Fruit fly (Drosophila melanogaster): ENCODE results near the gene CG13795.
A peak's percentile ranks its signal among the peaks of the same experiment; 100 is the strongest.

The CG13795 gene

dm6 chr2L:7701417-7701816 is 24.7 kb downstream of the CG13795 start, which contains the start of gene Tep2:
Tep2 (minus strand) TSS chr2L:7701601.
- TF ChIP-seq CG32264 (GFP tag; optimal IDR thresholded peaks at IDR 0.05) (no peak), pan (optimal IDR thresholded peaks at IDR 0.05) (no peak), jim (GFP tag; optimal IDR thresholded peaks at IDR 0.05) (no peak), Abd-B (GFP tag; optimal IDR thresholded peaks at IDR 0.05) (no peak), dmrt93B (GFP tag; optimal IDR thresholded peaks at IDR 0.05) (no peak), sv (GFP tag; optimal IDR thresholded peaks at IDR 0.05) (no peak), CrebA (GFP tag; optimal IDR thresholded peaks at IDR 0.05; ENCODE audit: borderline replicate concordance) (no peak), Hr78 (GFP tag; optimal IDR thresholded peaks at IDR 0.05) (no peak), br (GFP tag; optimal IDR thresholded peaks at IDR 0.05) (no peak), HLH106 (tag; optimal IDR thresholded peaks at IDR 0.05) (no peak), foxo (GFP tag; optimal IDR thresholded peaks at IDR 0.05) (no peak), dsf (GFP tag; optimal IDR thresholded peaks at IDR 0.05; ENCODE audit: borderline replicate concordance) (no peak), psq (GFP tag; optimal IDR thresholded peaks at IDR 0.05) (no peak), Dfd (GFP tag; optimal IDR thresholded peaks at IDR 0.05) (no peak), ey (GFP tag; optimal IDR thresholded peaks at IDR 0.05) (no peak), h (GFP tag; optimal IDR thresholded peaks at IDR 0.05) (peak; percentile 26), N (GFP tag; optimal IDR thresholded peaks at IDR 0.05) (no peak), Hr83 (GFP tag; optimal IDR thresholded peaks at IDR 0.05; ENCODE audit: poor library complexity, severe bottlenecking) (peak; percentile 2), sage (GFP tag; optimal IDR thresholded peaks at IDR 0.05) (no peak), Sp1 (GFP tag; optimal IDR thresholded peaks at IDR 0.05) (no peak), OdsH (GFP tag; optimal IDR thresholded peaks at IDR 0.05) (no peak), GATAd (GFP tag; optimal IDR thresholded peaks at IDR 0.05) (no peak), Jra (GFP tag; optimal IDR thresholded peaks at IDR 0.05) (peak; percentile 58), CG9705 (GFP tag; optimal IDR thresholded peaks at IDR 0.05) (no peak), Hnf4 (GFP tag; optimal IDR thresholded peaks at IDR 0.05) (no peak), usp (GFP tag; optimal IDR thresholded peaks at IDR 0.05) (no peak), fru (GFP tag; optimal IDR thresholded peaks at IDR 0.05) (peak; percentile 43), lola (GFP tag; optimal IDR thresholded peaks at IDR 0.05) (no peak), woc (GFP tag; optimal IDR thresholded peaks at IDR 0.05) (no peak), brk (GFP tag; optimal IDR thresholded peaks at IDR 0.05) (no peak), rgr (GFP tag; optimal IDR thresholded peaks at IDR 0.05) (peak; percentile 36), Dif (GFP tag; optimal IDR thresholded peaks at IDR 0.05; ENCODE audit: partially characterized antibody) (peak; percentile 71), Vsx2 (GFP tag; optimal IDR thresholded peaks at IDR 0.05; ENCODE audit: partially characterized antibody) (no peak), Mio (GFP tag; optimal IDR thresholded peaks at IDR 0.05) (no peak), dl (GFP tag; optimal IDR thresholded peaks at IDR 0.05; ENCODE audit: insufficient read depth in 1 of 2, partially characterized antibody in 2 of 2) (peak; percentile 47 to 58), tai (GFP tag; optimal IDR thresholded peaks at IDR 0.05) (no peak), Rel (GFP tag; optimal IDR thresholded peaks at IDR 0.05) (no peak), Rel (tag; optimal IDR thresholded peaks at IDR 0.05) (peak; percentile 96), Myc (optimal IDR thresholded peaks at IDR 0.05) (no peak)

- TF ChIP-seq Hr83 (GFP tag; optimal IDR thresholded peaks at IDR 0.05; ENCODE audit: poor library complexity, severe bottlenecking): no peak
These were observed 33.5 kb downstream of the CG13795 start, which contains the start of the genes CG7025 and CG43235 for dm6 chr2L:7692583-7693080. CG7025 (minus strand) TSS chr2L:7692683. CG43235 (plus strand) TSS chr2L:7693030.

- TF ChIP-seq Sp1 (GFP tag; optimal IDR thresholded peaks at IDR 0.05) (no peak), Abd-B (GFP tag; optimal IDR thresholded peaks at IDR 0.05) (no peak), Myc (optimal IDR thresholded peaks at IDR 0.05) (no peak), Hr83 (GFP tag; optimal IDR thresholded peaks at IDR 0.05; ENCODE audit: poor library complexity, severe bottlenecking) (no peak), CrebA (GFP tag; optimal IDR thresholded peaks at IDR 0.05; ENCODE audit: borderline replicate concordance) (no peak), dmrt93B (GFP tag; optimal IDR thresholded peaks at IDR 0.05) (no peak), sage (GFP tag; optimal IDR thresholded peaks at IDR 0.05) (no peak), Mio (GFP tag; optimal IDR thresholded peaks at IDR 0.05) (no peak)
These were observed 35.1 kb downstream of the CG13795 start, which contains the start of gene CG18585 for dm6 chr2L:7690961-7691360. CG18585 (minus strand) TSS chr2L:7691061.

Data from whole organism, wandering third instar larva.